Worm (Caenorhabditis elegans) whole organism, L1 larva: Measurements from ENCODE around the gene exos-7.

Source experiments
- C16A3.4 ChIP-seq: fragments of 150-350 bp; optimal IDR thresholded peaks from 2 replicates; lab custom pipeline; 2014; ENCODE audit warnings: missing biosample characterization, missing genetic modification characterization
- ama-1 ChIP-seq: fragments of 150-350 bp; optimal IDR thresholded peaks from 2 replicates; lab custom pipeline; 2014
- ceh-63 ChIP-seq: fragments of 200-800 bp; sonication (Bioruptor generic); optimal IDR thresholded peaks from 2 replicates; lab custom pipeline; 2018; ENCODE audit warnings: mild to moderate bottlenecking, missing genetic modification characterization, missing compliant biosample characterization
- mep-1 ChIP-seq: fragments of 150-350 bp; optimal IDR thresholded peaks from 2 replicates; lab custom pipeline; 2014; ENCODE audit warnings: missing biosample characterization, missing genetic modification characterization
- nhr-12 ChIP-seq: sonication (generic microtip); optimal IDR thresholded peaks from 2 replicates; lab custom pipeline; 2017; ENCODE audit warnings: missing biosample characterization, missing genetic modification characterization
- skn-1 ChIP-seq: fragments of 150-350 bp; optimal IDR thresholded peaks from 2 replicates; lab custom pipeline; 2014; ENCODE audit warnings: missing biosample characterization, missing genetic modification characterization
- snpc-4 ChIP-seq: fragments of 150-350 bp; optimal IDR thresholded peaks from 2 replicates; lab custom pipeline; 2014; ENCODE audit warnings: missing biosample characterization, missing genetic modification characterization

DNA sequence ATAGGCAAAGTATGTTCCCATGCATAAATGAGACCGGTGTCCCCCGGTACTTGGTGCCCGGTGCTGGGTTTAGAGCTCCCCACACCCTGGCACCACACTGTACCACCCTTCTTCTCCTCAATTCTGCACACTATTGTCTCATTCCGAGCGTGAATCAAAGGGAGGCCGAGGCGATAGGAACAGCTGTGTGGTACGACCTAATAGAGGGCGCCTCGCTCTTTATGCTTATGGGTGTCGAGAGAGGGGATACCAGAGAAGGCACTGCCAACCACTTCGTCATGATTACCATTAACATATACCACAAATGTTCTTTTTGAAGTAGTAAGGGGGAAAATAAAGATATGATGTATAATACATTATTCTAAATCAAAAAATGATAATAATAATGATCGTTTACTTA lies 32.0 kb downstream of the exos-7 start:
- no peak for TF ChIP-seq snpc-4 (tag; lab: Kevin White, UChicago)
- no peak for TF ChIP-seq mep-1
- no peak for TF ChIP-seq skn-1 (tag; lab: Kevin White, UChicago)
- no peak for TF ChIP-seq ceh-63 (GFP tag; lab: Kevin White, UChicago)
- no peak for TF ChIP-seq ama-1 (lab: Kevin White, UChicago)
- no peak for TF ChIP-seq C16A3.4 (tag; lab: Kevin White, UChicago)
- no peak for TF ChIP-seq nhr-12 (tag; lab: Kevin White, UChicago)
